Worm (Caenorhabditis elegans) whole organism, early embryonic: ENCODE results near the gene arx-4.

Experiments used
- B0310.2 ChIP-seq: sonication (generic microtip); optimal IDR thresholded peaks from 2 replicates; lab custom pipeline; 2016; ENCODE audit warnings: mild to moderate bottlenecking, missing genetic modification characterization, missing compliant biosample characterization
- aly-1 ChIP-seq: sonication (generic microtip); optimal IDR thresholded peaks from 2 replicates; lab custom pipeline; 2016; ENCODE audit warnings: missing genetic modification characterization, missing compliant biosample characterization
- flt-1 ChIP-seq: fragments of 200-800 bp; sonication (Bioruptor generic); IDR thresholded peaks from 2 replicates; pipeline ENCODE4 v1.3.6; 2022; ENCODE audit warnings: missing genetic modification characterization, missing compliant biosample characterization
- hmbx-1 ChIP-seq: sonication (generic microtip); optimal IDR thresholded peaks from 2 replicates; lab custom pipeline; 2016; ENCODE audit warnings: mild to moderate bottlenecking, missing genetic modification characterization, missing compliant biosample characterization
- hnd-1 ChIP-seq: sonication (generic microtip); optimal IDR thresholded peaks from 2 replicates; lab custom pipeline; 2016; ENCODE audit warnings: missing genetic modification characterization, missing compliant biosample characterization

- TF ChIP-seq hmbx-1 (tag; lab: Kevin White, UChicago) (no peak), flt-1 (GFP tag; lab: Robert Waterston, UW) (no peak), aly-1 (no peak), B0310.2 (tag; lab: Kevin White, UChicago) (no peak), hnd-1 (tag; lab: Kevin White, UChicago) (no peak)
Measured at ce11 chrIII:832855-833504, 29.1 kb upstream of the arx-4 start, which contains the start of gene zip-2.
